Worm (Caenorhabditis elegans) whole organism, L1 larva: ENCODE data around the gene srx-77.

Experiments used
- C34B4.2 ChIP-seq: sonication (generic microtip); optimal IDR thresholded peaks from 2 replicates; lab custom pipeline; 2017; ENCODE audit warnings: mild to moderate bottlenecking, missing genetic modification characterization, missing compliant biosample characterization
- F16B12.6 ChIP-seq: fragments of 150-350 bp; optimal IDR thresholded peaks from 2 replicates; lab custom pipeline; 2014; ENCODE audit warnings: missing biosample characterization, missing genetic modification characterization
- Y116A8C.19 ChIP-seq: sonication (generic microtip); optimal IDR thresholded peaks from 2 replicates; lab custom pipeline; 2016; ENCODE audit warnings: missing compliant biosample characterization, missing genetic modification characterization, borderline replicate concordance
- aly-2 ChIP-seq: fragments of 150-350 bp; optimal IDR thresholded peaks from 2 replicates; lab custom pipeline; 2014; ENCODE audit warnings: missing biosample characterization, missing genetic modification characterization
- ama-1 ChIP-seq: fragments of 150-350 bp; optimal IDR thresholded peaks from 2 replicates; lab custom pipeline; 2014
- ceh-8 ChIP-seq: fragments of 200-800 bp; sonication (Bioruptor generic); optimal IDR thresholded peaks from 2 replicates; lab custom pipeline; 2018; ENCODE audit warnings: mild to moderate bottlenecking, missing genetic modification characterization, moderate library complexity, missing compliant biosample characterization
- ceh-82 ChIP-seq, 3 experiments: fragments of 150-350 bp in 1 of 3; sonication (generic microtip) in 2 of 3; optimal IDR thresholded peaks; 2 replicates each; lab custom pipeline; 2014 to 2017; ENCODE audit warnings: missing biosample characterization in 3 of 3, missing genetic modification characterization in 3 of 3
- ceh-88 ChIP-seq: fragments of 200-800 bp; sonication (Bioruptor generic); IDR thresholded peaks from 2 replicates; pipeline ENCODE4 v1.3.6; 2022; ENCODE audit warnings: missing genetic modification characterization, missing compliant biosample characterization
- dsc-1 ChIP-seq: sonication (generic microtip); optimal IDR thresholded peaks from 2 replicates; lab custom pipeline; 2016; ENCODE audit warnings: mild to moderate bottlenecking, missing genetic modification characterization, missing compliant biosample characterization
- egl-27 ChIP-seq, 2 experiments: fragments of 150-350 bp in 1 of 2; sonication (generic microtip); optimal IDR thresholded peaks; 3 replicates each; lab custom pipeline; 2017 to 2018; ENCODE audit warnings: missing biosample characterization in 2 of 2, missing genetic modification characterization in 2 of 2, missing genetic modification reagents in 2 of 2
- elt-2 ChIP-seq: sonication (generic microtip); optimal IDR thresholded peaks from 2 replicates; lab custom pipeline; 2016; ENCODE audit warnings: missing genetic modification characterization, mild to moderate bottlenecking, inconsistent platforms, missing compliant biosample characterization, missing genetic modification reagents
- fkh-8 ChIP-seq: sonication (generic microtip); optimal IDR thresholded peaks from 2 replicates; lab custom pipeline; 2016; ENCODE audit warnings: mild to moderate bottlenecking, missing genetic modification characterization, missing compliant biosample characterization
- fos-1 ChIP-seq: fragments of 150-350 bp; optimal IDR thresholded peaks from 2 replicates; lab custom pipeline; 2014; ENCODE audit warnings: missing biosample characterization, missing genetic modification characterization
- grh-1 ChIP-seq: fragments of 200-800 bp; sonication (Bioruptor generic); IDR thresholded peaks from 2 replicates; pipeline ENCODE4 v1.3.6; 2022; ENCODE audit warnings: missing genetic modification reagents, missing genetic modification characterization, missing compliant biosample characterization
- hlh-4 ChIP-seq: sonication (generic microtip); optimal IDR thresholded peaks from 2 replicates; lab custom pipeline; 2016; ENCODE audit warnings: mild to moderate bottlenecking, missing genetic modification characterization, missing compliant biosample characterization
- irx-1 ChIP-seq: sonication (generic microtip); optimal IDR thresholded peaks from 2 replicates; lab custom pipeline; 2016; ENCODE audit warnings: missing genetic modification characterization, missing compliant biosample characterization
- isw-1 ChIP-seq: fragments of 200-800 bp; sonication (Bioruptor generic); IDR thresholded peaks from 2 replicates; pipeline ENCODE4 v1.3.6; 2022; ENCODE audit warnings: missing genetic modification characterization, missing compliant biosample characterization
- jun-1 ChIP-seq: fragments of 150-350 bp; optimal IDR thresholded peaks from 2 replicates; lab custom pipeline; 2014; ENCODE audit warnings: missing biosample characterization, missing genetic modification reagents, missing genetic modification characterization
- lin-14 ChIP-seq: fragments of 200-800 bp; sonication (Bioruptor generic); optimal IDR thresholded peaks from 2 replicates; lab custom pipeline; 2018; ENCODE audit warnings: mild to moderate bottlenecking, missing genetic modification characterization, moderate library complexity, missing compliant biosample characterization
- lin-15B ChIP-seq: fragments of 150-350 bp; sonication (generic microtip); optimal IDR thresholded peaks from 3 replicates; lab custom pipeline; 2014; ENCODE audit warnings: missing biosample characterization, missing genetic modification characterization
- mdl-1 ChIP-seq, 2 experiments: fragments of 150-350 bp; optimal IDR thresholded peaks; 2 replicates each; lab custom pipeline; 2014 to 2017; ENCODE audit warnings: missing biosample characterization in 2 of 2, missing genetic modification characterization in 2 of 2, inconsistent platforms in 1 of 2
- mef-2 ChIP-seq: fragments of 150-350 bp; optimal IDR thresholded peaks from 2 replicates; lab custom pipeline; 2014; ENCODE audit warnings: missing biosample characterization, missing genetic modification characterization
- mep-1 ChIP-seq: fragments of 150-350 bp; optimal IDR thresholded peaks from 2 replicates; lab custom pipeline; 2014; ENCODE audit warnings: missing biosample characterization, missing genetic modification characterization
- nhr-11 ChIP-seq: fragments of 150-350 bp; optimal IDR thresholded peaks from 2 replicates; lab custom pipeline; 2014; ENCODE audit warnings: missing biosample characterization, missing genetic modification characterization
- nhr-12 ChIP-seq: sonication (generic microtip); optimal IDR thresholded peaks from 2 replicates; lab custom pipeline; 2017; ENCODE audit warnings: missing biosample characterization, missing genetic modification characterization
- nhr-19 ChIP-seq: fragments of 200-800 bp; sonication (Bioruptor generic); conservative IDR thresholded peaks from 2 replicates; pipeline ENCODE4 v1.3.6; 2022; ENCODE audit warnings: missing genetic modification characterization, missing compliant biosample characterization
- nhr-47 ChIP-seq: sonication (generic microtip); optimal IDR thresholded peaks from 2 replicates; lab custom pipeline; 2016; ENCODE audit warnings: mild to moderate bottlenecking, missing genetic modification characterization, moderate library complexity, missing compliant biosample characterization
- nhr-71 ChIP-seq: sonication (generic microtip); optimal IDR thresholded peaks from 2 replicates; lab custom pipeline; 2016; ENCODE audit warnings: mild to moderate bottlenecking, missing genetic modification characterization, moderate library complexity, missing compliant biosample characterization
- nhr-77 ChIP-seq: fragments of 150-350 bp; optimal IDR thresholded peaks from 2 replicates; lab custom pipeline; 2014; ENCODE audit warnings: missing biosample characterization, missing genetic modification characterization
- nhr-85 ChIP-seq: sonication (generic microtip); peaks from one replicate; lab custom pipeline; 2016; ENCODE audit warnings: missing genetic modification characterization, inconsistent platforms, missing compliant biosample characterization
- rnt-1 ChIP-seq: sonication (generic microtip); optimal IDR thresholded peaks from 2 replicates; lab custom pipeline; 2016; ENCODE audit warnings: mild to moderate bottlenecking, missing genetic modification characterization, moderate library complexity, missing compliant biosample characterization
- sptf-1 ChIP-seq: fragments of 150-350 bp; optimal IDR thresholded peaks from 2 replicates; lab custom pipeline; 2014; ENCODE audit warnings: missing biosample characterization, missing genetic modification characterization
- sup-37 ChIP-seq: fragments of 200-800 bp; sonication (Bioruptor generic); optimal IDR thresholded peaks from 2 replicates; lab custom pipeline; 2018; ENCODE audit warnings: mild to moderate bottlenecking, missing genetic modification characterization, missing compliant biosample characterization
- vab-15 ChIP-seq: sonication (generic microtip); optimal IDR thresholded peaks from 2 replicates; lab custom pipeline; 2017; ENCODE audit warnings: missing genotype, mild to moderate bottlenecking, missing genetic modification characterization, missing compliant biosample characterization
- zip-4 ChIP-seq: fragments of 200-800 bp; sonication (Bioruptor generic); optimal IDR thresholded peaks from 2 replicates; lab custom pipeline; 2018; ENCODE audit warnings: mild to moderate bottlenecking, missing genetic modification characterization, moderate library complexity, missing compliant biosample characterization

Gene srx-77

ce11 chrV:4676092-4676491, 7.6 kb upstream of the srx-77 start, which contains the start of gene K03B4.6:
TSS of gene K03B4.6 (minus strand) at chrV:4676192.
- TF ChIP-seq nhr-85, result no peak
- no peak for TF ChIP-seq vab-15 (tag; lab: Kevin White, UChicago)
- TF ChIP-seq grh-1 (GFP tag; lab: Robert Waterston, UW), result no peak
- no peak for TF ChIP-seq lin-14 (GFP tag; lab: Kevin White, UChicago)
- TF ChIP-seq sup-37 (GFP tag; lab: Kevin White, UChicago), result no peak
- no peak for TF ChIP-seq nhr-71 (tag; lab: Kevin White, UChicago)
- TF ChIP-seq C34B4.2, result no peak
- TF ChIP-seq aly-2 (tag; lab: Kevin White, UChicago), result no peak
- TF ChIP-seq mdl-1 (tag; optimal IDR thresholded peaks at IDR 0.05; lab: Kevin White, UChicago), result no peak
- TF ChIP-seq sptf-1 (tag; lab: Kevin White, UChicago), result no peak
- no peak for TF ChIP-seq ceh-82 (tag; optimal IDR thresholded peaks at IDR 0.05; lab: Kevin White, UChicago)
- no peak for TF ChIP-seq fos-1
- TF ChIP-seq hlh-4, result no peak
- no peak for TF ChIP-seq ceh-88 (GFP tag; lab: Robert Waterston, UW)
- TF ChIP-seq zip-4 (GFP tag; lab: Kevin White, UChicago), result no peak
- TF ChIP-seq jun-1 (tag; lab: Kevin White, UChicago), result no peak
- TF ChIP-seq, all 84 proteins: peak for 0

ce11 chrV:4674506-4674905, 6.0 kb upstream of the srx-77 start, which contains the start of gene K03B4.8:
TSS of gene K03B4.8 (minus strand) at chrV:4674606.
- no peak for TF ChIP-seq rnt-1 (tag; lab: Kevin White, UChicago)
- no peak for TF ChIP-seq grh-1 (GFP tag; lab: Robert Waterston, UW)
- no peak for TF ChIP-seq isw-1 (GFP tag; lab: Robert Waterston, UW)
- no peak for TF ChIP-seq elt-2 (tag; lab: Kevin White, UChicago)
- TF ChIP-seq nhr-12 (tag; lab: Kevin White, UChicago), result no peak
- TF ChIP-seq ceh-8 (GFP tag; lab: Kevin White, UChicago), result no peak
- no peak for TF ChIP-seq dsc-1 (tag; lab: Kevin White, UChicago)
- TF ChIP-seq nhr-77 (tag; lab: Kevin White, UChicago), result no peak
- TF ChIP-seq, all 84 proteins: peak for 0

DNA sequence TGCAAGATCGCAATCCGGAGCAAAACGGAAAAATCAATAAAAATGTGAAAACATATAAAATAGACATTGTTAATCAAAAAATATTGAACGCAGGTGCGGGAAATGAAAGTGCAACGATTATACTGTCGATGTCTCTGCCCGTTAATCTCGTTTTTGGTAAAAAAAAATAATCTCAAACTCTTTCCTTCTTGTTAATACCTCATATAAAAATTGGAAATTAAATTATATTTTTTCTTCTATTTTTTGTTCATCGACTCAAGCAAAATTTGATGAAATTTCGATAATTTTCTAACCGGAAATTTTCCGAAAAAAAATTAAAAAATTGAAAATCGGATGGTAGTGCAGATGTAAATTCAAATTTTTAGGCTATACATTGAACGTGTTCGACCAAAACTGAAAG, 4.0 kb upstream of the srx-77 start, which contains the start of gene K03B4.9:
TSS of gene K03B4.9 (minus strand) at position 101 of the 400 bp plus-strand sequence.
- TF ChIP-seq lin-15B (tag; lab: Kevin White, UChicago), result no peak
- TF ChIP-seq jun-1 (tag; lab: Kevin White, UChicago), result no peak
- no peak for TF ChIP-seq F16B12.6 (tag; lab: Kevin White, UChicago)
- TF ChIP-seq fkh-8 (tag; lab: Kevin White, UChicago), result no peak
- no peak for TF ChIP-seq nhr-19 (GFP tag; lab: Robert Waterston, UW)
- no peak for TF ChIP-seq irx-1 (tag; lab: Kevin White, UChicago)
- TF ChIP-seq Y116A8C.19 (tag; lab: Kevin White, UChicago), result no peak
- no peak for TF ChIP-seq ceh-8 (GFP tag; lab: Kevin White, UChicago)
- TF ChIP-seq nhr-71 (tag; lab: Kevin White, UChicago), result no peak
- TF ChIP-seq, all 84 proteins: peak for 0

DNA sequence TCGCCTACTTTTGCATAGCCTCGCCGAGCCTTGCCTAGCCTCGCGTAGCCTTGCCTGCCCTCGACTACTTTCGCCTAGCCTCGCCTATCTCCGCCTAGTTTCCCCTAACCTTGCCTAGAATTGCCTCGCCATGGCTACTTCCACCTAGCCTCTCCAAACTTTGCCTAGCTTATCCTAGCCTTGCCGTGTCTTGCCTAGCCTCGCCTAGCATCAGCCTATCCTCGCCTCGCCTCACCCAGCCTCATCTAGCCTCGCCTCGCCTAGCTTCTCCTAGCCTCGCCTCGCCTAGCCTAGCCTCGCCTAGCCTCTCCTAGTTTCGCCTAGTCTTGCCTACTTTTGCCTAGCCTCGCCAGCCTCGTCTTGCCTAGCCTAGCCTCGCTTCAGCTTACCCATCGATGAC, 1.5 kb downstream of the srx-77 start:
- TF ChIP-seq aly-2 (tag; lab: Kevin White, UChicago) (no peak), nhr-11 (tag; lab: Kevin White, UChicago) (no peak), ama-1 (lab: Kevin White, UChicago) (no peak), nhr-47 (tag; lab: Kevin White, UChicago) (no peak), fos-1 (no peak), mep-1 (tag; lab: Kevin White, UChicago) (no peak), egl-27 (tag; optimal IDR thresholded peaks at IDR 0.05; lab: Kevin White, UChicago) (no peak), mef-2 (tag; lab: Kevin White, UChicago) (no peak)
